Fruit fly (Drosophila melanogaster) whole organism, embryonic: ENCODE measurements around the gene CRAT.

Experiments
- Asciz ChIP-seq: fragments of 200-800 bp; sonication (Bioruptor generic); optimal IDR thresholded peaks from 2 replicates; lab custom pipeline; 2017; ENCODE audit warnings: missing biosample characterization, mild to moderate bottlenecking, missing genetic modification characterization, missing genetic modification reagents
- Awh ChIP-seq: fragments of 200-800 bp; sonication (Bioruptor generic); IDR thresholded peaks from 2 replicates; pipeline ENCODE4, ENCODE4 v1.3.6; 2022; ENCODE audit warnings: missing biosample characterization, missing genetic modification characterization
- BEAF-32 ChIP-seq: fragments of 200-800 bp; sonication (Bioruptor generic); optimal IDR thresholded peaks from 3 replicates; lab custom pipeline; 2017; ENCODE audit warnings: missing biosample characterization, missing genetic modification characterization, mild to moderate bottlenecking, moderate library complexity, missing genetic modification reagents
- CG12391 ChIP-seq: fragments of 200-800 bp; sonication (Bioruptor generic); optimal IDR thresholded peaks from 3 replicates; lab custom pipeline; 2018; ENCODE audit warnings: missing biosample characterization, mild to moderate bottlenecking, missing genetic modification characterization, moderate library complexity
- CG12659 ChIP-seq: fragments of 200-800 bp; sonication (Bioruptor generic); optimal IDR thresholded peaks from 3 replicates; lab custom pipeline; 2017; ENCODE audit warnings: mild to moderate bottlenecking, missing biosample characterization, missing genetic modification reagents, missing genetic modification characterization
- CG13424 ChIP-seq: fragments of 200-800 bp; sonication (Bioruptor generic); optimal IDR thresholded peaks from 2 replicates; lab custom pipeline; 2019; ENCODE audit warnings: missing biosample characterization, mild to moderate bottlenecking, missing genetic modification characterization, moderate library complexity
- CG13775 ChIP-seq: fragments of 200-800 bp; sonication (Bioruptor generic); optimal IDR thresholded peaks from 3 replicates; lab custom pipeline; 2017; ENCODE audit warnings: missing biosample characterization, mild to moderate bottlenecking, missing genetic modification characterization
- CG15601 ChIP-seq: fragments of 200-800 bp; sonication (Bioruptor generic); optimal IDR thresholded peaks from 3 replicates; lab custom pipeline; 2019; ENCODE audit warnings: missing biosample characterization, mild to moderate bottlenecking, missing genetic modification characterization, moderate library complexity
- CG1647 ChIP-seq: fragments of 200-800 bp; sonication (Bioruptor generic); optimal IDR thresholded peaks from 3 replicates; lab custom pipeline; 2016; ENCODE audit warnings: missing biosample characterization, missing genetic modification characterization
- CG16815 ChIP-seq: fragments of 200-800 bp; sonication (Bioruptor generic); optimal IDR thresholded peaks from 3 replicates; lab custom pipeline; 2017; ENCODE audit warnings: missing biosample characterization, mild to moderate bottlenecking, missing genetic modification characterization
- CG17359 ChIP-seq: fragments of 200-800 bp; sonication (Bioruptor generic); optimal IDR thresholded peaks from 3 replicates; lab custom pipeline; 2018; ENCODE audit warnings: missing biosample characterization, mild to moderate bottlenecking, missing genetic modification characterization, moderate library complexity
- CG17912 ChIP-seq: fragments of 200-800 bp; sonication (Bioruptor generic); optimal IDR thresholded peaks from 2 replicates; lab custom pipeline; 2018; ENCODE audit warnings: missing biosample characterization, mild to moderate bottlenecking, missing genetic modification characterization
- CG2875 ChIP-seq: fragments of 200-800 bp; sonication (Bioruptor generic); optimal IDR thresholded peaks from 2 replicates; lab custom pipeline; 2017; ENCODE audit warnings: missing biosample characterization, mild to moderate bottlenecking, missing genetic modification characterization, missing genetic modification reagents
- CG2889 ChIP-seq: fragments of 200-800 bp; sonication (Bioruptor generic); IDR thresholded peaks from 3 replicates; pipeline ENCODE4 v1.3.6; 2022; ENCODE audit warnings: missing biosample characterization, missing genetic modification characterization
- CG30020 ChIP-seq: fragments of 200-800 bp; optimal IDR thresholded peaks from 2 replicates; lab custom pipeline; 2019; ENCODE audit warnings: missing biosample characterization, mild to moderate bottlenecking, missing genetic modification characterization, moderate library complexity
- CG30431 ChIP-seq: fragments of 200-800 bp; sonication (Bioruptor generic); optimal IDR thresholded peaks from 2 replicates; lab custom pipeline; 2017; ENCODE audit warnings: missing biosample characterization, missing genetic modification characterization
- CG4424 ChIP-seq: fragments of 200-800 bp; sonication (Bioruptor generic); optimal IDR thresholded peaks from 3 replicates; lab custom pipeline; 2016; ENCODE audit warnings: missing biosample characterization, missing genetic modification characterization
- CG4820 ChIP-seq: fragments of 200-800 bp; sonication (Bioruptor generic); optimal IDR thresholded peaks from 3 replicates; lab custom pipeline; 2016; ENCODE audit warnings: missing biosample characterization, missing genetic modification characterization
- CG6654 ChIP-seq: fragments of 200-800 bp; sonication (Bioruptor generic); optimal IDR thresholded peaks from 2 replicates; lab custom pipeline; 2017; ENCODE audit warnings: missing biosample characterization, mild to moderate bottlenecking, missing genetic modification characterization
- CHES-1-like ChIP-seq: fragments of 200-800 bp; sonication (Bioruptor generic); optimal IDR thresholded peaks from 2 replicates; lab custom pipeline; 2016; ENCODE audit warnings: missing biosample characterization, missing genetic modification characterization
- Dip3 ChIP-seq: fragments of 200-800 bp; sonication (Bioruptor generic); optimal IDR thresholded peaks from 3 replicates; lab custom pipeline; 2016; ENCODE audit warnings: missing biosample characterization, missing genetic modification characterization
- ERR ChIP-seq: fragments of 200-800 bp; sonication (Bioruptor generic); optimal IDR thresholded peaks from 2 replicates; lab custom pipeline; 2016; ENCODE audit warnings: missing biosample characterization, missing genetic modification characterization
- Fer3 ChIP-seq: fragments of 200-800 bp; sonication (Bioruptor generic); optimal IDR thresholded peaks from 2 replicates; lab custom pipeline; 2018; ENCODE audit warnings: missing biosample characterization, mild to moderate bottlenecking, missing genetic modification characterization, moderate library complexity
- GATAe ChIP-seq: fragments of 200-800 bp; sonication (Bioruptor generic); conservative IDR thresholded peaks from 2 replicates; pipeline ENCODE4 v1.3.6; 2022; ENCODE audit warnings: missing biosample characterization, missing genetic modification characterization
- Gug ChIP-seq: fragments of 200-800 bp; sonication (Bioruptor generic); IDR thresholded peaks from 4 replicates; pipeline ENCODE4 v1.3.6; 2022; ENCODE audit warnings: missing biosample characterization, missing genetic modification characterization
- Hr51 ChIP-seq, 2 experiments: fragments of 200-800 bp; sonication (Bioruptor generic); optimal IDR thresholded peaks; 2 replicates in 1 of 2; 3 replicates in 1 of 2; lab custom pipeline; 2016 to 2018; ENCODE audit warnings: missing biosample characterization in 2 of 2, missing genetic modification characterization in 2 of 2, mild to moderate bottlenecking in 1 of 2, moderate library complexity in 1 of 2
- Jarid2 ChIP-seq: fragments of 200-800 bp; sonication (Bioruptor generic); optimal IDR thresholded peaks from 3 replicates; lab custom pipeline; 2017; ENCODE audit warnings: mild to moderate bottlenecking, missing biosample characterization, missing genetic modification reagents, missing genetic modification characterization
- MTF-1 ChIP-seq: fragments of 200-800 bp; sonication (Bioruptor generic); optimal IDR thresholded peaks from 2 replicates; lab custom pipeline; 2018; ENCODE audit warnings: missing biosample characterization, mild to moderate bottlenecking, missing genetic modification characterization, borderline replicate concordance
- NC2α ChIP-seq: fragments of 200-800 bp; sonication (Bioruptor generic); optimal IDR thresholded peaks from 2 replicates; lab custom pipeline; 2016; ENCODE audit warnings: missing biosample characterization, missing genetic modification characterization
- Poxn ChIP-seq: fragments of 200-800 bp; sonication (Bioruptor generic); IDR thresholded peaks from 2 replicates; pipeline ENCODE4 v1.3.6; 2022; ENCODE audit warnings: missing biosample characterization, missing genetic modification characterization
- Ravus ChIP-seq: fragments of 200-800 bp; sonication (Bioruptor generic); IDR thresholded peaks from 2 replicates; pipeline ENCODE4 v1.3.6; 2022; ENCODE audit warnings: missing biosample characterization, missing genetic modification characterization
- Sox102F ChIP-seq: fragments of 200-800 bp; sonication (Bioruptor generic); optimal IDR thresholded peaks from 2 replicates; lab custom pipeline; 2018; ENCODE audit warnings: missing biosample characterization, mild to moderate bottlenecking, missing genetic modification characterization, moderate library complexity
- Stat92E ChIP-seq, 3 experiments: fragments of >200 bp in 2 of 3; fragments of 200-800 bp in 1 of 3; sonication (Bioruptor generic) in 1 of 3; optimal IDR thresholded peaks; 2 replicates each; lab custom pipeline; 2017 to 2019; ENCODE audit warnings: missing biosample characterization in 3 of 3, missing genetic modification characterization in 3 of 3, mild to moderate bottlenecking in 1 of 3, moderate library complexity in 1 of 3
- bsh ChIP-seq, 2 experiments: fragments of 200-800 bp; sonication (Bioruptor generic); optimal IDR thresholded peaks; 2 replicates each; lab custom pipeline; 2017 to 2018; ENCODE audit warnings: mild to moderate bottlenecking in 2 of 2, missing biosample characterization in 2 of 2, missing genetic modification characterization in 2 of 2, moderate library complexity in 1 of 2
- ems ChIP-seq: fragments of 200-800 bp; sonication (Bioruptor generic); optimal IDR thresholded peaks from 3 replicates; lab custom pipeline; 2016; ENCODE audit warnings: missing biosample characterization, missing genetic modification characterization
- fd64A ChIP-seq: fragments of 200-800 bp; sonication (Bioruptor generic); optimal IDR thresholded peaks from 3 replicates; lab custom pipeline; 2018; ENCODE audit warnings: missing biosample characterization, mild to moderate bottlenecking, missing genetic modification characterization
- grau ChIP-seq: fragments of 200-800 bp; optimal IDR thresholded peaks from 3 replicates; lab custom pipeline; 2019; ENCODE audit warnings: missing biosample characterization, mild to moderate bottlenecking, missing genetic modification characterization, moderate library complexity
- gsb-n ChIP-seq: fragments of 200-800 bp; sonication (Bioruptor generic); optimal IDR thresholded peaks from 3 replicates; lab custom pipeline; 2018; ENCODE audit warnings: missing biosample characterization, mild to moderate bottlenecking, missing genetic modification characterization
- lab ChIP-seq: fragments of 200-800 bp; sonication (Bioruptor generic); optimal IDR thresholded peaks from 3 replicates; lab custom pipeline; 2017; ENCODE audit warnings: missing biosample characterization, missing genetic modification characterization, mild to moderate bottlenecking, moderate library complexity, missing genetic modification reagents
- lola ChIP-seq, 3 experiments: fragments of >200 bp in 2 of 3; fragments of 200-800 bp in 1 of 3; sonication (Bioruptor generic) in 1 of 3; optimal IDR thresholded peaks; 2 replicates each; lab custom pipeline; 2017 to 2019; ENCODE audit warnings: missing biosample characterization in 3 of 3, missing genetic modification characterization in 3 of 3, mild to moderate bottlenecking in 1 of 3, moderate library complexity in 1 of 3
- nau ChIP-seq: fragments of 200-800 bp; sonication (Bioruptor generic); optimal IDR thresholded peaks from 3 replicates; lab custom pipeline; 2017; ENCODE audit warnings: missing biosample characterization, mild to moderate bottlenecking, missing genetic modification characterization, missing genetic modification reagents
- odd ChIP-seq: fragments of 200-800 bp; sonication (Bioruptor generic); optimal IDR thresholded peaks from 2 replicates; lab custom pipeline; 2017; ENCODE audit warnings: missing biosample characterization, mild to moderate bottlenecking, missing genetic modification characterization
- pfk ChIP-seq: fragments of 200-800 bp; sonication (Bioruptor generic); optimal IDR thresholded peaks from 2 replicates; lab custom pipeline; 2018; ENCODE audit warnings: missing biosample characterization, mild to moderate bottlenecking, missing genetic modification characterization, moderate library complexity
- slou ChIP-seq: fragments of 200-800 bp; sonication (Bioruptor generic); optimal IDR thresholded peaks from 3 replicates; lab custom pipeline; 2016; ENCODE audit warnings: missing biosample characterization, missing genetic modification characterization
- stwl ChIP-seq: fragments of 200-800 bp; sonication (Bioruptor generic); optimal IDR thresholded peaks from 3 replicates; lab custom pipeline; 2018; ENCODE audit warnings: missing biosample characterization, mild to moderate bottlenecking, missing genetic modification characterization, moderate library complexity
- tx ChIP-seq: fragments of 200-800 bp; sonication (Bioruptor generic); optimal IDR thresholded peaks from 2 replicates; lab custom pipeline; 2016; ENCODE audit warnings: missing biosample characterization, missing genetic modification characterization
- wor ChIP-seq: fragments of 200-800 bp; sonication (Bioruptor generic); IDR thresholded peaks from 2 replicates; pipeline ENCODE4 v1.3.6; 2022; ENCODE audit warnings: missing biosample characterization, missing genetic modification characterization

CRAT gene

DNA sequence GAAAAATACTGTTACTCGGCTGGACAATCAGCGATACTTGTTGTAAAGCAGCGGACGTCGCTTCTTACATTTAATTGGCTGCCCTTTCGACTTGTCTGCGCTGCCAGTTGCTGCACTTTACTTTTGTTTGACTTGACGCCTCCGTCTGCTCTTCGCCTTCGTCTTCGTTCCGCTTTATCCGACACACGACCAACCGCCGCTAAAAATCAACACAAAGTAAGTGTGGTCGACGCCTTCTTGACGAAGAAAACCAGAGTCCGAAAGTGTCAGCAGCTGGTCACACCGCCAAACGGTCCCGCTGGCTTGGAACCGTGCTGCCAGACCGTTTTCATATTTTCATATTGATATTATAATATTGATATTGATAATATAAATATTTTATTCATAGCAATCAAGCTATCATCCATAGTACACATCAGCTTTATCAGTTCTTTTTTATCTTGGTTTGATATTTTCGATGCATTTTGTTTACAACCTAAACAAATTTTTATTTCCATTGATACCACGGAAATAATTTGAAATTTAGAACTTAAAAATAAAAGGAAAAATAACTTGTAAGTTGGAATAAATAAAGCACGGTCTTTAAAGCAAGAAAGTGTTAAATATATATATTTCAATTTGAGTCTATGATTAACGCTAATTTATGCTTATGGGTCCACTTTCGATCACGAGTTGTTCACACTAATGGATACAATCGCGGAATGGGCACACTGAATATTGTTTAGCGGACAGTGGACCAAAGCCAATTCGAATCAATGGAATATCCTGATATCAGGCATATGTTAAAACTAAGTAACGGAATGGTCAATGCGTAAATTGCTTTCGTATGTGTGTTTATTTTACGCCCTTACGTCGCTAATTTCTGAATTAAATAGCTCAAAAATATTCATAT is 30.1 kb upstream of the CRAT start, which contains the start of gene Dmtn (continued):
- TF ChIP-seq CG2889 = no peak
- TF ChIP-seq stwl (tag; lab: Kevin White, UChicago) = peak; percentile 99
- TF ChIP-seq CG30431 = peak; percentile 2
- peak in 1 of 3 experiments; percentile 20 for TF ChIP-seq lola (GFP tag; optimal IDR thresholded peaks at IDR 0.05; lab: Kevin White, UChicago)
- TF ChIP-seq CHES-1-like (GFP tag; lab: Kevin White, UChicago) = peak; percentile 24
- peak; percentile 34 for TF ChIP-seq fd64A
- peak; percentile 16 for TF ChIP-seq CG15601 (tag; lab: Kevin White, UChicago)
- TF ChIP-seq Sox102F = peak; percentile 12
- no peak for TF ChIP-seq gsb-n (tag; lab: Kevin White, UChicago)
- TF ChIP-seq CG17912 (GFP tag; lab: Kevin White, UChicago) = peak; percentile 16
- TF ChIP-seq Ravus = no peak
- TF ChIP-seq nau (GFP tag; lab: Kevin White, UChicago) = peak; percentile 39
- TF ChIP-seq CG6654 (GFP tag; lab: Kevin White, UChicago) = no peak
- peak; percentile 52 for TF ChIP-seq CG13424 (tag; lab: Kevin White, UChicago)
- TF ChIP-seq slou = no peak
- TF ChIP-seq ems (GFP tag; lab: Kevin White, UChicago) = peak; percentile 6
- peak; percentile 43 for TF ChIP-seq CG1647 (GFP tag; lab: Kevin White, UChicago)
- TF ChIP-seq Hr51 (GFP tag; optimal IDR thresholded peaks at IDR 0.05; lab: Kevin White, UChicago) = peak; percentile 4 to 24
- TF ChIP-seq CG13775 (GFP tag; lab: Kevin White, UChicago) = peak; percentile 44
- peak; percentile 62 for TF ChIP-seq CG12391 (tag; lab: Kevin White, UChicago)
- peak; percentile 41 for TF ChIP-seq ERR (GFP tag; lab: Kevin White, UChicago)
- no peak for TF ChIP-seq tx (GFP tag; lab: Kevin White, UChicago)
- peak; percentile 30 for TF ChIP-seq CG17359 (tag; lab: Kevin White, UChicago)
- TF ChIP-seq CG16815 (GFP tag; lab: Kevin White, UChicago) = no peak
- TF ChIP-seq wor = no peak
- TF ChIP-seq Awh (GFP tag; lab: Robert Waterston, UW) = no peak
- TF ChIP-seq bsh (GFP tag; optimal IDR thresholded peaks at IDR 0.05; lab: Kevin White, UChicago) = peak in 1 of 2 experiments; percentile 20
- TF ChIP-seq BEAF-32 (GFP tag; lab: Kevin White, UChicago) = peak; percentile 25
- TF ChIP-seq Asciz (GFP tag; lab: Kevin White, UChicago) = no peak
- TF ChIP-seq CG4424 = peak; percentile 38
- TF ChIP-seq lab (GFP tag; lab: Kevin White, UChicago) = peak; percentile 52
- peak; percentile 23 for TF ChIP-seq odd (GFP tag; lab: Kevin White, UChicago)
- no peak for TF ChIP-seq Fer3 (tag; lab: Kevin White, UChicago)
- TF ChIP-seq MTF-1 (GFP tag; lab: Kevin White, UChicago) = peak; percentile 63
- no peak for TF ChIP-seq GATAe (GFP tag; lab: Robert Waterston, UW)
- TF ChIP-seq CG4820 (GFP tag; lab: Kevin White, UChicago) = peak; percentile 4
- TF ChIP-seq Poxn (GFP tag; lab: Robert Waterston, UW) = no peak
- peak; percentile 3; the same call in 1 of the 4 replicates for TF ChIP-seq Gug (GFP tag; lab: Robert Waterston, UW)
- TF ChIP-seq Jarid2 (GFP tag; lab: Kevin White, UChicago) = peak; percentile 95
- peak; percentile 28 for TF ChIP-seq grau (tag; lab: Kevin White, UChicago)
- peak; percentile 24 for TF ChIP-seq CG2875
- TF ChIP-seq Dip3 (GFP tag; lab: Kevin White, UChicago) = no peak
- TF ChIP-seq Stat92E (GFP tag; optimal IDR thresholded peaks at IDR 0.05; lab: Kevin White, UChicago) = peak in 1 of 3 experiments; percentile 85
- TF ChIP-seq CG30020 (tag; lab: Kevin White, UChicago) = peak; percentile 9
- peak; percentile 50 for TF ChIP-seq pfk (GFP tag; lab: Kevin White, UChicago)
- peak; percentile 24 for TF ChIP-seq NC2α (GFP tag; lab: Kevin White, UChicago)
- TF ChIP-seq CG12659 (GFP tag; lab: Kevin White, UChicago) = peak; percentile 56
